Worm (Caenorhabditis elegans): ENCODE data around the gene mak-1.
A peak's percentile ranks its signal among the peaks of the same experiment; 100 is the strongest.

Gene mak-1

DNA sequence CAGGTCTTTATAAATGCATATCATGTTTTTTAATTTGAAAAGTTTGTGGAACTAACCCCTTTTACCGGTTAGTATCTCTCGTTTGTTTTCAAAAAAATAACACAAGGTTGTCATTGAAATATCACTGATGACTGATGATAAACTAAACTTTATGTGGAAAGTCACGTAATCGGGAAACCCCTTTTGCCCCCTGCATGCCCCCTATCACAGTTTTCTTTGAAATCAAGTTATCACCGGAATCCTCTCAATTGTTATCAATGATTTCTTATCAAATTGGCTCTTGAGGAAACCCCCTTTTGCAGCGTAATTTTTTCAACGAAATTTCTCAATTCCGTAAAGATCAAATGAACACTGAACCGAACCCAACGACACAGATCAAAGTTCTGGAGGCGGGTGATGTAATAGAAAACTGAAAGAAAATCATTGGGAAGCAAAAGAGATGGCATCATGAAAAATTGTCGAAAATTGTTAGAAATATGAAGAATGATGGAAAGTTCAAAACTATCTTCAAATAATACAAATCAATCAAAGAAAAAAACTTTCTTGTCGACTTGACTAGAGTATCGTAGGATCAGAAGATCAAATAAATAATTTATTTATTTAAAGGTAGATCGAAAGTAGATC, 3.4 kb upstream of the mak-1 start (continued):
- peak; percentile 6 for TF ChIP-seq nhr-25 (tag; optimal IDR thresholded peaks at IDR 0.05)
- TF ChIP-seq nhr-23 (tag; optimal IDR thresholded peaks at IDR 0.05), result peak; percentile 51
- TF ChIP-seq nfya-1 (tag; optimal IDR thresholded peaks at IDR 0.05; ENCODE audit: insufficient read depth), result peak; percentile 17
- TF ChIP-seq skn-1 (tag; optimal IDR thresholded peaks at IDR 0.05), result no peak
- TF ChIP-seq nhr-28 (tag; optimal IDR thresholded peaks at IDR 0.05), result no peak

DNA sequence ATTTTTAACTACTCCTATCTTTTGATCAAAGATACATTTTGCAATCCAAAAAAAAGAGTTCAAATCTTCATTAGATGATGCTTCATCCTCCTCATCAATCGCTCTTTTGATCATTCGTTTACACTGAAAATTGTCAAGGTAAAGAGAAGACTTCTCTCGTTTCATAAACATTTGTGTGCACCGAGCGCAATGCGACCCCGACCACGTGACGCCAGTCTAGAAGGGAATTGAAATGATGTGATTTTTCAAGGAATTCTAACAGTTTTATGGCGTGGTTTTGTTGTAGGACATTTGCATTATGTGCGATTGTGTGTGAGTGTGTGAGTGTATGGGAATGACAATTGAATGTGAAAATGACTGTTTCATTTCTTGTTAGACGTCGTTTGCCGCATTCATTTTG, 2.6 kb upstream of the mak-1 start:
- TF ChIP-seq nfya-1 (tag; optimal IDR thresholded peaks at IDR 0.05; ENCODE audit: insufficient read depth) (peak; percentile 26), egl-5 (tag; optimal IDR thresholded peaks at IDR 0.05) (peak; percentile 86), elt-2 (tag; optimal IDR thresholded peaks at IDR 0.05) (peak; percentile 50), nhr-25 (tag; optimal IDR thresholded peaks at IDR 0.05) (peak; percentile 20), pha-4 (tag; optimal IDR thresholded peaks at IDR 0.05) (peak; percentile 25), lin-39 (tag; optimal IDR thresholded peaks at IDR 0.05) (no peak), mdl-1 (tag; optimal IDR thresholded peaks at IDR 0.05) (peak; percentile 64), egl-27 (tag; optimal IDR thresholded peaks at IDR 0.05) (no peak)

DNA sequence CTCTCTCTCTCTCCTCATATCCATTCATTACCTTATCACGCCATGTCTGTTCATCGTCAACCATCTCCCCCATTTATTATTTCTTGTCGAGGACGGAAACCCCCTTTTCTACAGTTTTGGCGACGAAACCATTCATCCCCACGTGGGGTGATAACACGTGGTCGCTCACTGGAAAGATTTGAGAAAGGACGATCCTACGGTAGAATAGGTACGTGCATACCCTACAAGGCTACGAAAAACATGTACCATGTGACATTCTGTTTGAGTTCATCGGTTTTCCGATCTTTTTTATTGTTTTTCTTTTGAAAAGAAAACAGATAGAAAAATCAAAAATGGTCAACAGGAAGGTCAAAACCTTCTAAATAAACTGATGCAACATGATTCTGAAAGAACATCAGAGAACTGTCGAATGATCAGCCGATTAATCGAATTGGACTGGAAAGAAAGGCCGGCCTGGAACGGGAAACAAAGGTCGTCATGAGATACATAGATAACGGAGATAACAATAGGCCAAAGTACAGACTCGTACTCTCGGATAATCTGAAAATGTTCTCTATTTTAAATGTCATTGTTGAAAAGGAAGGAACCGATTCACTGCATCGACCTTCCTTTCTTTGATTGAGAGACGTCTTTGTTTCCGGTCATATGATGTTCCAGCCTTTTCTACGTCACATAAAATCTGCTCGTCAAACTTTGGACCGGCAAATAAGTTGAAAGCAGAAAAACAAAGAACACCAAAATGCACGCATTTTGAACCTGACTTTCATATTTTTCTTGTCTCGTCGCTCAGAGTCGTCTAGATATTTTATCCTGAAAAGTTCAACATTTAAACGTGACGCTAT, 1.6 kb upstream of the mak-1 start:
- TF ChIP-seq jun-1 (tag; optimal IDR thresholded peaks at IDR 0.05) (peak; percentile 66), ceh-9 (tag; optimal IDR thresholded peaks at IDR 0.05) (no peak), unc-62 (GFP tag; optimal IDR thresholded peaks at IDR 0.05) (no peak), daf-12 (tag; optimal IDR thresholded peaks at IDR 0.05) (no peak), zag-1 (tag; optimal IDR thresholded peaks at IDR 0.05) (no peak), elt-3 (tag; optimal IDR thresholded peaks at IDR 0.05) (peak in 2 of 3 experiments; percentile 21 to 59), pha-4 (tag; optimal IDR thresholded peaks at IDR 0.05) (no peak), egl-27 (tag; optimal IDR thresholded peaks at IDR 0.05) (peak; percentile 34), ama-1 (optimal IDR thresholded peaks at IDR 0.05) (peak; percentile 63), ceh-16 (tag; optimal IDR thresholded peaks at IDR 0.05) (no peak), aly-2 (tag; optimal IDR thresholded peaks at IDR 0.05) (no peak), mml-1 (tag; optimal IDR thresholded peaks at IDR 0.05) (no peak), lin-39 (tag; optimal IDR thresholded peaks at IDR 0.05) (no peak), egl-5 (tag; optimal IDR thresholded peaks at IDR 0.05) (no peak), lin-15B (tag; optimal IDR thresholded peaks at IDR 0.05) (no peak), mdl-1 (tag; optimal IDR thresholded peaks at IDR 0.05) (peak; percentile 92), pqm-1 (tag; optimal IDR thresholded peaks at IDR 0.05) (peak; percentile 18), snpc-4 (tag; optimal IDR thresholded peaks at IDR 0.05) (no peak), nhr-28 (tag; optimal IDR thresholded peaks at IDR 0.05) (no peak), nhr-67 (tag; optimal IDR thresholded peaks at IDR 0.05) (no peak), ceh-28 (tag; optimal IDR thresholded peaks at IDR 0.05) (no peak), tbx-2 (tag; optimal IDR thresholded peaks at IDR 0.05) (peak; percentile 52), elt-2 (tag; optimal IDR thresholded peaks at IDR 0.05) (peak; percentile 72), elt-1 (tag; optimal IDR thresholded peaks at IDR 0.05) (peak; percentile 82), nhr-77 (tag; optimal IDR thresholded peaks at IDR 0.05) (no peak), nhr-76 (tag; optimal IDR thresholded peaks at IDR 0.05) (no peak), nfya-1 (tag; optimal IDR thresholded peaks at IDR 0.05; ENCODE audit: insufficient read depth) (peak; percentile 42), nhr-237 (tag; optimal IDR thresholded peaks at IDR 0.05) (no peak), ceh-82 (tag; optimal IDR thresholded peaks at IDR 0.05) (no peak), nhr-25 (tag; optimal IDR thresholded peaks at IDR 0.05) (peak; percentile 88), ZK546.5 (tag; optimal IDR thresholded peaks at IDR 0.05) (no peak), fos-1 (tag; optimal IDR thresholded peaks at IDR 0.05) (no peak), skn-1 (tag; optimal IDR thresholded peaks at IDR 0.05) (no peak), eor-1 (tag; optimal IDR thresholded peaks at IDR 0.05) (no peak), unc-39 (tag; optimal IDR thresholded peaks at IDR 0.05) (no peak), lsy-12 (tag; optimal IDR thresholded peaks at IDR 0.05) (peak; percentile 4), fkh-10 (GFP tag; optimal IDR thresholded peaks at IDR 0.05) (no peak), sea-2 (GFP tag; optimal IDR thresholded peaks at IDR 0.05) (no peak), nhr-11 (tag; optimal IDR thresholded peaks at IDR 0.05) (peak; percentile 80), nhr-43 (tag; optimal IDR thresholded peaks at IDR 0.05; ENCODE audit: poor library complexity, severe bottlenecking) (peak; percentile 95), nhr-12 (tag; optimal IDR thresholded peaks at IDR 0.05) (no peak), hmg-11 (tag; optimal IDR thresholded peaks at IDR 0.05) (no peak), ztf-4 (tag; optimal IDR thresholded peaks at IDR 0.05) (peak; percentile 31), ztf-11 (tag; optimal IDR thresholded peaks at IDR 0.05) (no peak), nhr-23 (tag; optimal IDR thresholded peaks at IDR 0.05) (peak; percentile 85), R02D3.7 (tag; optimal IDR thresholded peaks at IDR 0.05) (no peak)

All from whole organism, L3 larva.